Worm (Caenorhabditis elegans) whole organism, L1 larva: ENCODE results near the gene nlg-1.

Experiments used
- C04F5.9 ChIP-seq: sonication (generic microtip); optimal IDR thresholded peaks from 2 replicates; lab custom pipeline; 2016; ENCODE audit warnings: missing genetic modification characterization, missing compliant biosample characterization
- C16A3.4 ChIP-seq: fragments of 150-350 bp; optimal IDR thresholded peaks from 2 replicates; lab custom pipeline; 2014; ENCODE audit warnings: missing biosample characterization, missing genetic modification characterization
- C34B4.2 ChIP-seq: sonication (generic microtip); optimal IDR thresholded peaks from 2 replicates; lab custom pipeline; 2017; ENCODE audit warnings: mild to moderate bottlenecking, missing genetic modification characterization, missing compliant biosample characterization
- aha-1 ChIP-seq: fragments of 150-350 bp; optimal IDR thresholded peaks from 2 replicates; lab custom pipeline; 2014; ENCODE audit warnings: missing biosample characterization, missing genetic modification characterization
- aly-2 ChIP-seq: fragments of 150-350 bp; optimal IDR thresholded peaks from 2 replicates; lab custom pipeline; 2014; ENCODE audit warnings: missing biosample characterization, missing genetic modification characterization
- ama-1 ChIP-seq: fragments of 150-350 bp; optimal IDR thresholded peaks from 2 replicates; lab custom pipeline; 2014
- blmp-1 ChIP-seq: fragments of 150-350 bp; optimal IDR thresholded peaks from 2 replicates; lab custom pipeline; 2014; ENCODE audit warnings: missing biosample characterization, missing genetic modification characterization
- ceh-8 ChIP-seq: fragments of 200-800 bp; sonication (Bioruptor generic); optimal IDR thresholded peaks from 2 replicates; lab custom pipeline; 2018; ENCODE audit warnings: mild to moderate bottlenecking, missing genetic modification characterization, moderate library complexity, missing compliant biosample characterization
- ceh-82 ChIP-seq, 3 experiments: fragments of 150-350 bp in 1 of 3; sonication (generic microtip) in 2 of 3; optimal IDR thresholded peaks; 2 replicates each; lab custom pipeline; 2014 to 2017; ENCODE audit warnings: missing biosample characterization in 3 of 3, missing genetic modification characterization in 3 of 3
- ceh-88 ChIP-seq: fragments of 200-800 bp; sonication (Bioruptor generic); IDR thresholded peaks from 2 replicates; pipeline ENCODE4 v1.3.6; 2022; ENCODE audit warnings: missing genetic modification characterization, missing compliant biosample characterization
- dpl-1 ChIP-seq, 3 experiments: fragments of 150-350 bp in 2 of 3; sonication (generic microtip) in 1 of 3; optimal IDR thresholded peaks; 2 replicates each; lab custom pipeline; 2014 to 2017; ENCODE audit warnings: missing biosample characterization in 3 of 3, missing genetic modification characterization in 3 of 3, missing genetic modification reagents in 3 of 3
- efl-1 ChIP-seq, 4 experiments: fragments of 150-350 bp; optimal IDR thresholded peaks in 3 of 4; peaks in 1 of 4; 1 replicate in 1 of 4; 2 replicates in 3 of 4; lab custom pipeline; 2014; ENCODE audit warnings: missing biosample characterization in 2 of 4, missing genetic modification characterization in 2 of 4, missing genetic modification reagents in 2 of 4
- efl-3 ChIP-seq: fragments of 200-800 bp; sonication (Bioruptor generic); optimal IDR thresholded peaks from 2 replicates; lab custom pipeline; 2018; ENCODE audit warnings: mild to moderate bottlenecking, missing genetic modification characterization, missing compliant biosample characterization
- elt-2 ChIP-seq: sonication (generic microtip); optimal IDR thresholded peaks from 2 replicates; lab custom pipeline; 2016; ENCODE audit warnings: missing genetic modification characterization, mild to moderate bottlenecking, inconsistent platforms, missing compliant biosample characterization, missing genetic modification reagents
- elt-3 ChIP-seq, 6 experiments: fragments of 150-350 bp in 1 of 6; sonication (generic microtip); optimal IDR thresholded peaks; 2 replicates each; lab custom pipeline; 2017 to 2018; ENCODE audit warnings: missing biosample characterization in 6 of 6, missing genetic modification characterization in 6 of 6, inconsistent platforms in 1 of 6
- ets-5 ChIP-seq: fragments of 200-800 bp; sonication (Bioruptor generic); IDR thresholded peaks from 2 replicates; pipeline ENCODE4 v1.3.6; 2022; ENCODE audit warnings: missing genetic modification characterization, missing compliant biosample characterization
- fkh-4 ChIP-seq: sonication (generic microtip); optimal IDR thresholded peaks from 2 replicates; lab custom pipeline; 2016; ENCODE audit warnings: missing compliant biosample characterization, missing genetic modification characterization, borderline replicate concordance
- fos-1 ChIP-seq: fragments of 150-350 bp; optimal IDR thresholded peaks from 2 replicates; lab custom pipeline; 2014; ENCODE audit warnings: missing biosample characterization, missing genetic modification characterization
- hlh-4 ChIP-seq: sonication (generic microtip); optimal IDR thresholded peaks from 2 replicates; lab custom pipeline; 2016; ENCODE audit warnings: mild to moderate bottlenecking, missing genetic modification characterization, missing compliant biosample characterization
- isw-1 ChIP-seq: fragments of 200-800 bp; sonication (Bioruptor generic); IDR thresholded peaks from 2 replicates; pipeline ENCODE4 v1.3.6; 2022; ENCODE audit warnings: missing genetic modification characterization, missing compliant biosample characterization
- lin-13 ChIP-seq: fragments of 150-350 bp; optimal IDR thresholded peaks from 2 replicates; lab custom pipeline; 2014; ENCODE audit warnings: missing biosample characterization, missing genetic modification reagents, missing genetic modification characterization
- lin-14 ChIP-seq: fragments of 200-800 bp; sonication (Bioruptor generic); optimal IDR thresholded peaks from 2 replicates; lab custom pipeline; 2018; ENCODE audit warnings: mild to moderate bottlenecking, missing genetic modification characterization, moderate library complexity, missing compliant biosample characterization
- lin-15B ChIP-seq: fragments of 150-350 bp; sonication (generic microtip); optimal IDR thresholded peaks from 3 replicates; lab custom pipeline; 2014; ENCODE audit warnings: missing biosample characterization, missing genetic modification characterization
- lin-35 ChIP-seq, 2 experiments: fragments of 150-350 bp; optimal IDR thresholded peaks; 2 replicates each; lab custom pipeline; 2014; ENCODE audit warnings: missing biosample characterization in 2 of 2, missing genetic modification characterization in 2 of 2, missing genetic modification reagents in 2 of 2
- lin-39 ChIP-seq: fragments of 150-350 bp; optimal IDR thresholded peaks from 2 replicates; lab custom pipeline; 2014; ENCODE audit warnings: missing biosample characterization, missing genetic modification reagents, missing genetic modification characterization
- lsy-2 ChIP-seq, 2 experiments: fragments of 150-350 bp; optimal IDR thresholded peaks; 2 replicates each; lab custom pipeline; 2014; ENCODE audit warnings: missing biosample characterization in 2 of 2, missing genetic modification characterization in 2 of 2
- mdl-1 ChIP-seq, 2 experiments: fragments of 150-350 bp; optimal IDR thresholded peaks; 2 replicates each; lab custom pipeline; 2014 to 2017; ENCODE audit warnings: missing biosample characterization in 2 of 2, missing genetic modification characterization in 2 of 2, inconsistent platforms in 1 of 2
- mef-2 ChIP-seq: fragments of 150-350 bp; optimal IDR thresholded peaks from 2 replicates; lab custom pipeline; 2014; ENCODE audit warnings: missing biosample characterization, missing genetic modification characterization
- mep-1 ChIP-seq: fragments of 150-350 bp; optimal IDR thresholded peaks from 2 replicates; lab custom pipeline; 2014; ENCODE audit warnings: missing biosample characterization, missing genetic modification characterization
- nhr-19 ChIP-seq: fragments of 200-800 bp; sonication (Bioruptor generic); conservative IDR thresholded peaks from 2 replicates; pipeline ENCODE4 v1.3.6; 2022; ENCODE audit warnings: missing genetic modification characterization, missing compliant biosample characterization
- nhr-20 ChIP-seq: sonication (generic microtip); optimal IDR thresholded peaks from 2 replicates; lab custom pipeline; 2016; ENCODE audit warnings: mild to moderate bottlenecking, missing genetic modification characterization, missing compliant biosample characterization
- nhr-47 ChIP-seq: sonication (generic microtip); optimal IDR thresholded peaks from 2 replicates; lab custom pipeline; 2016; ENCODE audit warnings: mild to moderate bottlenecking, missing genetic modification characterization, moderate library complexity, missing compliant biosample characterization
- nhr-71 ChIP-seq: sonication (generic microtip); optimal IDR thresholded peaks from 2 replicates; lab custom pipeline; 2016; ENCODE audit warnings: mild to moderate bottlenecking, missing genetic modification characterization, moderate library complexity, missing compliant biosample characterization
- nhr-77 ChIP-seq: fragments of 150-350 bp; optimal IDR thresholded peaks from 2 replicates; lab custom pipeline; 2014; ENCODE audit warnings: missing biosample characterization, missing genetic modification characterization
- nhr-85 ChIP-seq: sonication (generic microtip); peaks from one replicate; lab custom pipeline; 2016; ENCODE audit warnings: missing genetic modification characterization, inconsistent platforms, missing compliant biosample characterization
- nhr-90 ChIP-seq: sonication (generic microtip); optimal IDR thresholded peaks from 2 replicates; lab custom pipeline; 2016; ENCODE audit warnings: mild to moderate bottlenecking, missing genetic modification characterization, missing compliant biosample characterization; ENCODE audit not compliant: poor library complexity
- pax-3 ChIP-seq: fragments of 200-800 bp; sonication (Bioruptor generic); optimal IDR thresholded peaks from 2 replicates; lab custom pipeline; 2018; ENCODE audit warnings: mild to moderate bottlenecking, missing genetic modification characterization, moderate library complexity, missing compliant biosample characterization
- rnt-1 ChIP-seq: sonication (generic microtip); optimal IDR thresholded peaks from 2 replicates; lab custom pipeline; 2016; ENCODE audit warnings: mild to moderate bottlenecking, missing genetic modification characterization, moderate library complexity, missing compliant biosample characterization
- snpc-4 ChIP-seq: fragments of 150-350 bp; optimal IDR thresholded peaks from 2 replicates; lab custom pipeline; 2014; ENCODE audit warnings: missing biosample characterization, missing genetic modification characterization
- snu-23 ChIP-seq: sonication (generic microtip); optimal IDR thresholded peaks from 2 replicates; lab custom pipeline; 2016; ENCODE audit warnings: missing genetic modification characterization, missing compliant biosample characterization
- sox-4 ChIP-seq: sonication (generic microtip); optimal IDR thresholded peaks from 2 replicates; lab custom pipeline; 2016; ENCODE audit warnings: missing genetic modification characterization, missing compliant biosample characterization
- sup-37 ChIP-seq: fragments of 200-800 bp; sonication (Bioruptor generic); optimal IDR thresholded peaks from 2 replicates; lab custom pipeline; 2018; ENCODE audit warnings: mild to moderate bottlenecking, missing genetic modification characterization, missing compliant biosample characterization
- swsn-7 ChIP-seq: sonication (generic microtip); optimal IDR thresholded peaks from 2 replicates; lab custom pipeline; 2016; ENCODE audit warnings: missing genetic modification characterization, missing compliant biosample characterization
- tbx-2 ChIP-seq: sonication (generic microtip); optimal IDR thresholded peaks from 2 replicates; lab custom pipeline; 2016; ENCODE audit warnings: missing genetic modification characterization, missing compliant biosample characterization
- tlp-1 ChIP-seq: fragments of 150-350 bp; optimal IDR thresholded peaks from 2 replicates; lab custom pipeline; 2014; ENCODE audit warnings: missing biosample characterization, missing genetic modification characterization
- zag-1 ChIP-seq: fragments of 150-350 bp; optimal IDR thresholded peaks from 2 replicates; lab custom pipeline; 2014; ENCODE audit warnings: missing biosample characterization, missing genetic modification characterization
- ztf-11 ChIP-seq, 2 experiments: sonication (generic microtip); optimal IDR thresholded peaks; 2 replicates each; lab custom pipeline; 2016 to 2017; ENCODE audit warnings: missing genetic modification characterization in 2 of 2, missing biosample characterization in 1 of 2, missing compliant biosample characterization in 1 of 2

Gene nlg-1

DNA sequence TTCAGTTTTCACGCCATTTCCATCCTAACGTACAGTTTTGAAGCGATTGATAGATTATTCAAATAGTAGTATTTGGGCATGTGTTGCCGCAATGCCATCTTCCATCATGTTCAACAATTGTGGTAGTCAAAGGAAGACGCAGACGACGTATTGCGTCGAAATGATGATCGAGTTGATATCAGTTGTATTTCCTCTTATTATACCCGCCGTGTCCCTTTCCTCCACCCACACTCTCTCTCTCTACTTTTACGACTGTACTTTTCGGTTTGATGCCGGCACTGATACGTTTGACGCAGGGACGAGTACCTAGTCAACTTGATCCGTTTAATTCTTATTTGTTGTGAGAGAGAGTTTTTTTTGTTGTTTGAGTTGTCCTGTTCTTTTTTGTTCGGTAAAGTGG is 41.6 kb upstream of the nlg-1 start (continued):
- TF ChIP-seq elt-3 (tag; optimal IDR thresholded peaks at IDR 0.05; lab: Kevin White, UChicago): peak in 2 of 6 experiments; percentile 4 to 63
- no peak for TF ChIP-seq fkh-4
- no peak for TF ChIP-seq efl-1 (optimal IDR thresholded peaks at IDR 0.05; lab: Kevin White, UChicago)
- peak in 1 of 2 experiments; percentile 26 for TF ChIP-seq efl-1 (GFP tag; optimal IDR thresholded peaks at IDR 0.05 in 1 of 2; lab: Kevin White, UChicago)
- peak; percentile 24 for TF ChIP-seq elt-2 (tag; lab: Kevin White, UChicago)
- no peak for TF ChIP-seq ceh-8 (GFP tag; lab: Kevin White, UChicago)
- TF ChIP-seq nhr-77 (tag; lab: Kevin White, UChicago): no peak
- TF ChIP-seq lsy-2 (tag; optimal IDR thresholded peaks at IDR 0.05; lab: Kevin White, UChicago): peak in 1 of 2 experiments; percentile 27
- TF ChIP-seq, all 84 proteins: peak for 13

- TF ChIP-seq swsn-7 (tag; lab: Kevin White, UChicago): no peak
- TF ChIP-seq fos-1 (tag; lab: Kevin White, UChicago): no peak
- TF ChIP-seq lin-14 (GFP tag; lab: Kevin White, UChicago): peak; percentile 30
- TF ChIP-seq blmp-1: peak; percentile 66
- TF ChIP-seq isw-1: no peak
- peak; percentile 34 for TF ChIP-seq rnt-1 (tag; lab: Kevin White, UChicago)
- TF ChIP-seq elt-2 (tag; lab: Kevin White, UChicago): no peak
- no peak for TF ChIP-seq ceh-88
- TF ChIP-seq sup-37 (GFP tag; lab: Kevin White, UChicago): no peak
- no peak for TF ChIP-seq pax-3 (tag; lab: Kevin White, UChicago)
- peak in 1 of 2 experiments; percentile 23 for TF ChIP-seq ztf-11 (tag; optimal IDR thresholded peaks at IDR 0.05; lab: Kevin White, UChicago)
These were observed 40.0 kb upstream of the nlg-1 start for ce11 chrX:13670966-13671365.

DNA sequence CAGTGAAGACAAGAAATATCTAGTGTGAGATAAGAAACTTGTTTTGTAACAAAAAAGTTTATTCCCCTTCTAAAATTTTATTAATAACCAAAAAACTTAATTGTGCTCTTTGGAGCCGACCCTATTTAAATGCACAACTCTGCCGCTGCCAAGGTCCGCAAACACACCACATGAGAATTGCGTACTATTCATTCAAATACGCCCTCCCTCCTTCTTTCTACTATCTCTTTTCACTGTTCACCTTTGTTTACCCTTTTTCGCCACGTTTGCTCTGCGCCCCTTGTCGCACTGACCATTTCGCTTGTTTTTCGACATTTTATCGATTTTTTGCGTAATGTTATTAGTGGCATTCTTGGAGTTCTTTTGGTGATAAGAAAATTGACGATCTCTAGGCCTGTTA is 38.7 kb upstream of the nlg-1 start:
- TF ChIP-seq C34B4.2 (tag; lab: Kevin White, UChicago) (no peak), blmp-1 (peak; percentile 6), snu-23 (GFP tag; lab: Kevin White, UChicago) (peak; percentile 51), ama-1 (lab: Kevin White, UChicago) (no peak), C16A3.4 (tag; lab: Kevin White, UChicago) (peak; percentile 39), mef-2 (no peak), dpl-1 (GFP tag; optimal IDR thresholded peaks at IDR 0.05; lab: Kevin White, UChicago) (peak; percentile 48 to 73 (median 72)), lin-14 (GFP tag; lab: Kevin White, UChicago) (peak; percentile 69), sup-37 (GFP tag; lab: Kevin White, UChicago) (no peak), ets-5 (no peak), mep-1 (tag; lab: Kevin White, UChicago) (peak; percentile 49), aha-1 (tag; lab: Kevin White, UChicago) (no peak), isw-1 (no peak), swsn-7 (tag; lab: Kevin White, UChicago) (peak; percentile 13), tlp-1 (tag; lab: Kevin White, UChicago) (no peak), tbx-2 (peak; percentile 46), lin-15B (no peak), hlh-4 (no peak), rnt-1 (tag; lab: Kevin White, UChicago) (peak; percentile 20), sox-4 (no peak), nhr-85 (peak; percentile 51), nhr-71 (tag; lab: Kevin White, UChicago) (peak; percentile 53), snpc-4 (tag; lab: Kevin White, UChicago) (no peak), elt-2 (tag; lab: Kevin White, UChicago) (peak; percentile 58), lsy-2 (tag; optimal IDR thresholded peaks at IDR 0.05; lab: Kevin White, UChicago) (peak in 1 of 2 experiments; percentile 52), fos-1 (tag; lab: Kevin White, UChicago) (no peak), zag-1 (tag; lab: Kevin White, UChicago) (no peak), lin-13 (GFP tag; lab: Kevin White, UChicago) (no peak), nhr-77 (tag; lab: Kevin White, UChicago) (peak; percentile 19), aly-2 (tag; lab: Kevin White, UChicago) (no peak), nhr-47 (tag; lab: Kevin White, UChicago) (peak; percentile 45), efl-3 (no peak), lin-35 (GFP tag; optimal IDR thresholded peaks at IDR 0.05; lab: Kevin White, UChicago) (peak; percentile 26 to 80), nhr-90 (tag; lab: Kevin White, UChicago) (peak; percentile 29), nhr-19 (GFP tag; lab: Robert Waterston, UW) (peak; percentile 14; the same call in 1 of the 2 replicates), lin-39 (tag; lab: Kevin White, UChicago) (no peak), ceh-82 (tag; optimal IDR thresholded peaks at IDR 0.05; lab: Kevin White, UChicago) (peak in 2 of 3 experiments; percentile 3 to 32), C04F5.9 (tag; lab: Kevin White, UChicago) (no peak), mdl-1 (tag; optimal IDR thresholded peaks at IDR 0.05; lab: Kevin White, UChicago) (peak in 1 of 2 experiments; percentile 29), nhr-20 (peak; percentile 51)
